Fruit fly (Drosophila melanogaster) whole organism, prepupa: ENCODE measurements around the gene CG14120.

ENCODE experiments used
- Blimp-1 ChIP-seq: fragments of 200-800 bp; sonication (Bioruptor generic); optimal IDR thresholded peaks from 3 replicates; lab custom pipeline; 2017; ENCODE audit warnings: missing biosample characterization, missing genetic modification characterization, mild to moderate bottlenecking, moderate library complexity, missing genetic modification reagents
- CG10631 ChIP-seq: fragments of 200-800 bp; sonication (Bioruptor generic); optimal IDR thresholded peaks from 2 replicates; lab custom pipeline; 2016; ENCODE audit warnings: missing biosample characterization, missing genetic modification characterization
- CG10669 ChIP-seq: fragments of 200-800 bp; sonication (Bioruptor generic); optimal IDR thresholded peaks from 3 replicates; lab custom pipeline; 2018; ENCODE audit warnings: missing biosample characterization, mild to moderate bottlenecking, missing genetic modification characterization, moderate library complexity
- CG11762 ChIP-seq: fragments of 200-800 bp; sonication (Bioruptor generic); optimal IDR thresholded peaks from 3 replicates; lab custom pipeline; 2016; ENCODE audit warnings: missing biosample characterization, missing genetic modification characterization; ENCODE audit not compliant: insufficient read depth
- CG11902 ChIP-seq: fragments of 200-800 bp; sonication (Bioruptor generic); optimal IDR thresholded peaks from 3 replicates; lab custom pipeline; 2016; ENCODE audit warnings: missing biosample characterization, missing genetic modification characterization
- CG15336 ChIP-seq: fragments of 200-800 bp; sonication (Bioruptor generic); IDR thresholded peaks from 2 replicates; pipeline ENCODE4 v1.3.6; 2022; ENCODE audit warnings: missing biosample characterization, missing genetic modification characterization
- CG1621 ChIP-seq: fragments of 200-800 bp; sonication (Bioruptor generic); optimal IDR thresholded peaks from 3 replicates; lab custom pipeline; 2018; ENCODE audit warnings: missing biosample characterization, mild to moderate bottlenecking, missing genetic modification characterization
- CG16779 ChIP-seq: fragments of 200-800 bp; sonication (Bioruptor generic); optimal IDR thresholded peaks from 3 replicates; lab custom pipeline; 2017; ENCODE audit warnings: missing biosample characterization, mild to moderate bottlenecking, missing genetic modification characterization
- CG3032 ChIP-seq: fragments of 200-800 bp; optimal IDR thresholded peaks from 2 replicates; lab custom pipeline; 2019; ENCODE audit warnings: missing biosample characterization, mild to moderate bottlenecking, missing genetic modification characterization, moderate library complexity
- CG31627 ChIP-seq: fragments of 200-800 bp; sonication (Bioruptor generic); optimal IDR thresholded peaks from 3 replicates; lab custom pipeline; 2016; ENCODE audit warnings: missing biosample characterization, missing genetic modification characterization
- CG32006 ChIP-seq: fragments of 200-800 bp; sonication (Bioruptor generic); optimal IDR thresholded peaks from 3 replicates; lab custom pipeline; 2017; ENCODE audit warnings: missing biosample characterization, mild to moderate bottlenecking, missing genetic modification characterization
- CG34406 ChIP-seq: fragments of 200-800 bp; sonication (Bioruptor generic); optimal IDR thresholded peaks from 3 replicates; lab custom pipeline; 2016; ENCODE audit warnings: missing biosample characterization, missing genetic modification characterization
- CG4318 ChIP-seq: fragments of 200-800 bp; sonication (Bioruptor generic); optimal IDR thresholded peaks from 3 replicates; lab custom pipeline; 2017; ENCODE audit warnings: missing biosample characterization, mild to moderate bottlenecking, missing genetic modification characterization
- CG6276 ChIP-seq: fragments of 200-800 bp; sonication (Bioruptor generic); optimal IDR thresholded peaks from 2 replicates; lab custom pipeline; 2017; ENCODE audit warnings: missing biosample characterization, mild to moderate bottlenecking, missing genetic modification characterization
- CG6854 ChIP-seq: fragments of 200-800 bp; sonication (Bioruptor generic); optimal IDR thresholded peaks from 2 replicates; lab custom pipeline; 2017; ENCODE audit warnings: missing biosample characterization, mild to moderate bottlenecking, missing genetic modification characterization
- CG8632 ChIP-seq: fragments of 200-800 bp; sonication (Bioruptor generic); optimal IDR thresholded peaks from 3 replicates; lab custom pipeline; 2016; ENCODE audit warnings: missing biosample characterization, missing genetic modification characterization
- CG9139 ChIP-seq: fragments of 200-800 bp; sonication (Bioruptor generic); optimal IDR thresholded peaks from 3 replicates; lab custom pipeline; 2017; ENCODE audit warnings: missing biosample characterization, mild to moderate bottlenecking, missing genetic modification characterization
- Eip78C ChIP-seq: fragments of 200-800 bp; sonication (Bioruptor generic); peaks from one replicate; lab custom pipeline; 2016; ENCODE audit warnings: missing biosample characterization, missing genetic modification characterization
- Eip93F ChIP-seq: fragments of 200-800 bp; sonication (Bioruptor generic); optimal IDR thresholded peaks from 2 replicates; lab custom pipeline; 2016; ENCODE audit warnings: missing biosample characterization, mild to moderate bottlenecking, missing genetic modification characterization
- Ets96B ChIP-seq: fragments of 200-800 bp; optimal IDR thresholded peaks from 2 replicates; lab custom pipeline; 2019; ENCODE audit warnings: missing biosample characterization, mild to moderate bottlenecking, missing genetic modification characterization, moderate library complexity
- Gug ChIP-seq: fragments of 200-800 bp; sonication (Bioruptor generic); IDR thresholded peaks from 2 replicates; pipeline ENCODE4 v1.3.6; 2022; ENCODE audit warnings: missing biosample characterization, missing genetic modification characterization
- Hr38 ChIP-seq: sonication (Bioruptor generic); optimal IDR thresholded peaks from 2 replicates; lab custom pipeline; 2016; ENCODE audit warnings: missing biosample characterization, missing genetic modification characterization
- Hr39 ChIP-seq: fragments of 200-800 bp; sonication (Bioruptor generic); optimal IDR thresholded peaks from 2 replicates; lab custom pipeline; 2016; ENCODE audit warnings: missing biosample characterization, missing genetic modification characterization
- Hr4 ChIP-seq: fragments of 200-800 bp; sonication (Bioruptor generic); optimal IDR thresholded peaks from 3 replicates; lab custom pipeline; 2016; ENCODE audit warnings: missing biosample characterization, missing genetic modification characterization
- Lpt ChIP-seq: fragments of 200-800 bp; sonication (Bioruptor generic); optimal IDR thresholded peaks from 3 replicates; lab custom pipeline; 2016; ENCODE audit warnings: missing biosample characterization, missing genetic modification characterization
- Smox ChIP-seq: fragments of 200-800 bp; sonication (Bioruptor generic); optimal IDR thresholded peaks from 3 replicates; lab custom pipeline; 2016; ENCODE audit warnings: missing biosample characterization, missing genetic modification characterization
- Sox102F ChIP-seq: fragments of 200-800 bp; sonication (Bioruptor generic); optimal IDR thresholded peaks from 2 replicates; lab custom pipeline; 2016; ENCODE audit warnings: missing biosample characterization, mild to moderate bottlenecking, missing genetic modification characterization
- Sox14 ChIP-seq: fragments of 200-800 bp; sonication (Bioruptor generic); optimal IDR thresholded peaks from 3 replicates; lab custom pipeline; 2016; ENCODE audit warnings: missing biosample characterization, missing genetic modification characterization
- Sox15 ChIP-seq: fragments of 200-800 bp; sonication (Bioruptor generic); optimal IDR thresholded peaks from 3 replicates; lab custom pipeline; 2016; ENCODE audit warnings: missing biosample characterization, missing genetic modification characterization
- dac ChIP-seq: fragments of 200-800 bp; sonication (Bioruptor generic); optimal IDR thresholded peaks from 2 replicates; lab custom pipeline; 2017; ENCODE audit warnings: missing biosample characterization, mild to moderate bottlenecking, missing genetic modification characterization
- dsx ChIP-seq: fragments of 200-800 bp; optimal IDR thresholded peaks from 3 replicates; lab custom pipeline; 2019; ENCODE audit warnings: missing biosample characterization, mild to moderate bottlenecking, missing genetic modification characterization, moderate library complexity; ENCODE audit not compliant: poor library complexity, severe bottlenecking
- esn ChIP-seq: fragments of 200-800 bp; sonication (Bioruptor generic); optimal IDR thresholded peaks from 2 replicates; lab custom pipeline; 2016; ENCODE audit warnings: missing biosample characterization, mild to moderate bottlenecking, missing genetic modification characterization, moderate library complexity
- fd59A ChIP-seq: fragments of 200-800 bp; sonication (Bioruptor generic); optimal IDR thresholded peaks from 2 replicates; lab custom pipeline; 2017; ENCODE audit warnings: missing biosample characterization, mild to moderate bottlenecking, missing genetic modification characterization, missing genetic modification reagents
- fd85E ChIP-seq: fragments of 200-800 bp; sonication (Bioruptor generic); optimal IDR thresholded peaks from 3 replicates; lab custom pipeline; 2016; ENCODE audit warnings: missing biosample characterization, missing genetic modification characterization
- fkh ChIP-seq: fragments of 200-800 bp; sonication (Bioruptor generic); optimal IDR thresholded peaks from 3 replicates; lab custom pipeline; 2017; ENCODE audit warnings: missing biosample characterization, mild to moderate bottlenecking, missing genetic modification characterization, moderate library complexity
- lz ChIP-seq: fragments of 200-800 bp; sonication (Bioruptor generic); optimal IDR thresholded peaks from 3 replicates; lab custom pipeline; 2016; ENCODE audit warnings: missing biosample characterization, missing genetic modification characterization
- net ChIP-seq: fragments of 200-800 bp; sonication (Bioruptor generic); optimal IDR thresholded peaks from 3 replicates; lab custom pipeline; 2016; ENCODE audit warnings: missing biosample characterization, missing genetic modification characterization
- spab ChIP-seq: fragments of 200-800 bp; sonication (Bioruptor generic); optimal IDR thresholded peaks from 2 replicates; lab custom pipeline; 2017; ENCODE audit warnings: missing biosample characterization, mild to moderate bottlenecking, missing genetic modification characterization, missing genetic modification reagents
- ss ChIP-seq, 2 experiments: fragments of 200-800 bp; sonication (Bioruptor generic); optimal IDR thresholded peaks; 2 replicates in 1 of 2; 3 replicates in 1 of 2; lab custom pipeline; 2017 to 2018; ENCODE audit warnings: mild to moderate bottlenecking in 2 of 2, missing biosample characterization in 2 of 2, missing genetic modification characterization in 2 of 2, moderate library complexity in 1 of 2
- svp ChIP-seq: fragments of 200-800 bp; sonication (Bioruptor generic); peaks from one replicate; lab custom pipeline; 2016; ENCODE audit warnings: missing biosample characterization, missing genetic modification characterization
- topi ChIP-seq: fragments of 200-800 bp; sonication (Bioruptor generic); optimal IDR thresholded peaks from 3 replicates; lab custom pipeline; 2016; ENCODE audit warnings: missing biosample characterization, missing genetic modification characterization
- vri ChIP-seq: fragments of 200-800 bp; sonication (Bioruptor generic); optimal IDR thresholded peaks from 3 replicates; lab custom pipeline; 2016; ENCODE audit warnings: missing biosample characterization, mild to moderate bottlenecking, missing genetic modification characterization

CG14120 gene

DNA sequence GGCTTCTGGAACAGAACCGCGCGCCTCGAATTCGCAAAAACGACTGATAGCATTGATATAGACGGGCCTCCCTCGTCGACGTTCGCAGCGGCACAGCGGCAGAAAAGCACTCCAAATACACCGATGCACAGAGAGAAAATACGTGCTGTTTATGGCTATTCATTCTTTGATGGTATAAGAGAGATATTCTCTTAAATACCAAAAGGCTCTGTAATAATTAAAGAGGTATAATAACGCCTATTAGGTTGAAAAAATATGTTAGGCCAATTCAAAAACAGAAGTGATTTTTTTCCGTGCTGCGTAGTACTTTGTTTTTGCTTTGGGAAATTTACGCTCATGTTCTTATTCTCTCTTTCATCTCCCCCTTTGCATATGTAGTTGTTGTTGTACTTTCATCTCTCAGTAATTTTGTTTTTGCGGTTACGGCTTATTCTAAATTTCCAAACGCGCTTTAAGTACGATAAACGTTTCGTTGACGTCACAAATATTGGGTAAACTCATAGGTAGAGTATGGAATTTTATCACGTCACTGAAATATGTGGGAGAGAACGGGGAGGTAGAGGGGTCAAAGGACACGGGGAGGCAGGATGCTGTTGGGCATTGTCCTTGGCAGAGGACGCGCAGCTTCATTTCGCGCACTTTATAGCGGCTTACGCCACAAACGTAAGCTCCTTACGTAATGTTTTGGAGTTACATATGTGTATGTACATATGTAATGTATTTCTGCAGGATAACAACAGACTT is 41.6 kb upstream of the CG14120 start, which contains the start of gene nebu (continued):
- TF ChIP-seq CG10669 (GFP tag; lab: Kevin White, UChicago) (peak; percentile 97), Hr4 (GFP tag; lab: Kevin White, UChicago) (peak; percentile 98), Gug (peak; percentile 97), CG6276 (GFP tag; lab: Kevin White, UChicago) (peak; percentile 93), CG34406 (GFP tag; lab: Kevin White, UChicago) (peak; percentile 99), Lpt (GFP tag; lab: Kevin White, UChicago) (peak; percentile 96), CG11902 (GFP tag; lab: Kevin White, UChicago) (peak; percentile 98), vri (GFP tag; lab: Kevin White, UChicago) (peak; percentile 98), CG32006 (GFP tag; lab: Kevin White, UChicago) (peak; percentile 97), Sox14 (peak; percentile 99)

DNA sequence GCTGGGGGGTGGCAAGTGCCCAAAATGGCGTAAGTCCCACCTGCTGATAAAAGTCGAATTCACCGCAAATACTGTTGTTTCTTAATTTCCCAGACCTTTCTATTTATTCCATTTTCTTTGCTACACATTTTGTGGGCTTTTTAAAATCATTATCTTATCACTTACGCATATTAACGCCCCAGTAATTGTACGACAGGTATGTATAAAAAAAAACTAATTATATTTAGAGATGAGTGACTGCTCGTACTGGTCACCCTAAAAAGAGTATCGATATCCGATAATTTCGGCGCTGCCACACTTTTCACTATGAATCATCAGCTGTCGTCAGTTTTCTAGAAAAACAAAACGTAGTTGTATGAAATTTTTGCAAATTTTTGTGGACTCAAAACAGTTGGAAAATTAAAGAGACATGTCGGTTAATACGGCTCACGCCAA is 35.0 kb upstream of the CG14120 start, which contains the start of the genes CG10948 and Wbp2:
CG10948 (minus strand) TSS at position 251 of the 435 bp plus-strand sequence.
Wbp2 (plus strand) TSS at position 299 of the 435 bp plus-strand sequence.
- TF ChIP-seq Sox15 (GFP tag; lab: Kevin White, UChicago) (no peak), net (GFP tag; lab: Kevin White, UChicago) (no peak), CG31627 (GFP tag; lab: Kevin White, UChicago) (no peak), Eip78C (GFP tag; lab: Kevin White, UChicago) (no peak), dac (GFP tag; lab: Kevin White, UChicago) (no peak), Sox14 (no peak), CG10669 (GFP tag; lab: Kevin White, UChicago) (no peak), fkh (GFP tag; lab: Kevin White, UChicago) (no peak), Hr38 (GFP tag; lab: Kevin White, UChicago) (no peak), Hr4 (GFP tag; lab: Kevin White, UChicago) (no peak), dsx (GFP tag; lab: Kevin White, UChicago) (no peak), fd59A (GFP tag; lab: Kevin White, UChicago) (no peak), CG10631 (no peak), esn (GFP tag; lab: Kevin White, UChicago) (peak; percentile 44), Ets96B (tag; lab: Kevin White, UChicago) (peak; percentile 10), Eip93F (GFP tag; lab: Kevin White, UChicago) (peak; percentile 50), svp (GFP tag; lab: Kevin White, UChicago) (no peak), CG9139 (no peak), fd85E (GFP tag; lab: Kevin White, UChicago) (no peak), lz (GFP tag; lab: Kevin White, UChicago) (peak; percentile 40), CG16779 (tag; lab: Kevin White, UChicago) (no peak), CG1621 (no peak), CG4318 (GFP tag; lab: Kevin White, UChicago) (no peak), ss (GFP tag; optimal IDR thresholded peaks at IDR 0.05; lab: Kevin White, UChicago) (no peak), CG15336 (GFP tag; lab: Robert Waterston, UW) (no peak), vri (GFP tag; lab: Kevin White, UChicago) (peak; percentile 82), Lpt (GFP tag; lab: Kevin White, UChicago) (no peak), CG32006 (GFP tag; lab: Kevin White, UChicago) (no peak), CG11762 (GFP tag; lab: Kevin White, UChicago) (no peak), CG6854 (GFP tag; lab: Kevin White, UChicago) (peak; percentile 44), topi (GFP tag; lab: Kevin White, UChicago) (no peak), Blimp-1 (no peak), CG3032 (tag; lab: Kevin White, UChicago) (peak; percentile 29), Hr39 (no peak), CG8632 (peak; percentile 8), spab (GFP tag; lab: Kevin White, UChicago) (no peak), Smox (GFP tag; lab: Kevin White, UChicago) (no peak), Sox102F (GFP tag; lab: Kevin White, UChicago) (no peak)
